Fruit fly (Drosophila melanogaster): ENCODE results near the gene CG13114.
A peak's percentile ranks its signal among the peaks of the same experiment; 100 is the strongest.

Gene CG13114

DNA sequence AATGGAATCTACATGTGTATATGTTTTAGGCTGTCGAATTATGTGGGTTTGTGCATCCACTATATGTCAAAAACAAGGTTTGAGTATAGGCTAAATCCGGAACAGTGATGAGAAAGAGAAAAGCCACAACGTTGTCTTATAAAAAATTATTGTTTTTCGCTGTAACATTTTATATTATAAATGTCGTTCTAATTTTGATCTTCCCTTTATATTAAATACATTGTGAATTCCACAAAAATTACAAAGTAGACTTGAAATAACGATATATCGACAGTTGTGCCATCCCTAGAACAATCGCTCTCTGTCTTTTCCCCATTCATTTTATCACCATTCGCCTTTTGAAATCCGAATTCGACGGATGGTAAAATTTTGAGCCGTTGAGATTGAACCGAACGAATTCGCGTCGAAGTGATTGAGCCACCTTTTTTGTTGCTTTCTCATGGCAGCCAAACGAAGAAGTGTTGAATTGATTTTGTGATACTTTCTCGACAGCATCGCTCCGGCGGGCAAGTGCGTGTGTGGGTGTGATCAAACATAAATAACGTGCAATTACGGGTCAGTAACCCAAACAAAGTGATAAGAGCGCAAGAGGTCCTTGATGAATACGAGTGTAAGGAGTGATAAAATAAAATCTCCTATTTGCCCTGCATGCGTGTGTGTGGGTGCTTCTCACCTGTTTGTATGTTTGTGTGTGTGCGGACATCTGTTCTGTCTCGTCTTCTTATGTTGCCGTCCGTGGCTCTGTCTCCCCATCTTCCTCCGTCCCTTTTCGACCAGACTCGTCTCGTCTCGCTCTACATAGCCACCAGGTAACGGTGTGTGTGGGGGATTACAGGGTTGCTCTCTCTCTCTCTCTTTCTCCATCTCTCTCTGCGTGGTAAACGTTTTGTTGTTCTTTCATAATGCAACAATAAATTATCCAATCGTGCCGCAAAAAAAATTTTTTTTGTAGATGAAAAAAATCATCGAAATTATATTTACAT, 24.4 kb upstream of the CG13114 start, which contains the start of gene Oatp30B:
TSS of gene Oatp30B (plus strand) at position 325 of the 983 bp plus-strand sequence.
- TF ChIP-seq Hnf4 (GFP tag; optimal IDR thresholded peaks at IDR 0.05): peak; percentile 96
- no peak for TF ChIP-seq jim (GFP tag; optimal IDR thresholded peaks at IDR 0.05)
- TF ChIP-seq woc (GFP tag; optimal IDR thresholded peaks at IDR 0.05): peak; percentile 92
- peak; percentile 90 for TF ChIP-seq OdsH (GFP tag; optimal IDR thresholded peaks at IDR 0.05)
- peak; percentile 95 for TF ChIP-seq ey (GFP tag; optimal IDR thresholded peaks at IDR 0.05)
- TF ChIP-seq Hr83 (GFP tag; optimal IDR thresholded peaks at IDR 0.05; ENCODE audit: poor library complexity, severe bottlenecking): peak; percentile 82
- TF ChIP-seq Mio (GFP tag; optimal IDR thresholded peaks at IDR 0.05): peak; percentile 31
- TF ChIP-seq dsf (GFP tag; optimal IDR thresholded peaks at IDR 0.05; ENCODE audit: borderline replicate concordance): peak; percentile 89
- TF ChIP-seq Dif (GFP tag; optimal IDR thresholded peaks at IDR 0.05; ENCODE audit: partially characterized antibody): peak; percentile 50
- no peak for TF ChIP-seq Hr78 (GFP tag; optimal IDR thresholded peaks at IDR 0.05)
- TF ChIP-seq rgr (GFP tag; optimal IDR thresholded peaks at IDR 0.05): peak; percentile 96
- peak; percentile 96 for TF ChIP-seq HLH106 (tag; optimal IDR thresholded peaks at IDR 0.05)
- peak; percentile 91 for TF ChIP-seq sage (GFP tag; optimal IDR thresholded peaks at IDR 0.05)
- TF ChIP-seq Dfd (GFP tag; optimal IDR thresholded peaks at IDR 0.05): no peak
- peak; percentile 76 for TF ChIP-seq CG32264 (GFP tag; optimal IDR thresholded peaks at IDR 0.05)
- peak; percentile 96 for TF ChIP-seq h (GFP tag; optimal IDR thresholded peaks at IDR 0.05)
- peak; percentile 77 for TF ChIP-seq CrebA (GFP tag; optimal IDR thresholded peaks at IDR 0.05; ENCODE audit: borderline replicate concordance)
- TF ChIP-seq Sp1 (GFP tag; optimal IDR thresholded peaks at IDR 0.05): peak; percentile 91
- peak; percentile 94 for TF ChIP-seq tai (GFP tag; optimal IDR thresholded peaks at IDR 0.05)
- TF ChIP-seq sv (GFP tag; optimal IDR thresholded peaks at IDR 0.05): peak; percentile 98
- peak; percentile 14 for TF ChIP-seq Rel (GFP tag; optimal IDR thresholded peaks at IDR 0.05)
- peak; percentile 79 for TF ChIP-seq Rel (tag; optimal IDR thresholded peaks at IDR 0.05)
- peak; percentile 87 for TF ChIP-seq dmrt93B (GFP tag; optimal IDR thresholded peaks at IDR 0.05)
- TF ChIP-seq Jra (GFP tag; optimal IDR thresholded peaks at IDR 0.05): peak; percentile 93
- TF ChIP-seq GATAd (GFP tag; optimal IDR thresholded peaks at IDR 0.05): peak; percentile 77
- TF ChIP-seq br (GFP tag; optimal IDR thresholded peaks at IDR 0.05): peak; percentile 93
- TF ChIP-seq N (GFP tag; optimal IDR thresholded peaks at IDR 0.05): peak; percentile 29
- TF ChIP-seq Abd-B (GFP tag; optimal IDR thresholded peaks at IDR 0.05): no peak
- TF ChIP-seq CG9705 (GFP tag; optimal IDR thresholded peaks at IDR 0.05): peak; percentile 91
- TF ChIP-seq usp (GFP tag; optimal IDR thresholded peaks at IDR 0.05): no peak
- no peak for TF ChIP-seq lola (GFP tag; optimal IDR thresholded peaks at IDR 0.05)
- peak; percentile 83 for TF ChIP-seq Myc (optimal IDR thresholded peaks at IDR 0.05)
- TF ChIP-seq foxo (GFP tag; optimal IDR thresholded peaks at IDR 0.05): peak; percentile 62 to 96
- peak; percentile 97 for TF ChIP-seq brk (GFP tag; optimal IDR thresholded peaks at IDR 0.05)
- TF ChIP-seq psq (GFP tag; optimal IDR thresholded peaks at IDR 0.05): peak; percentile 99
- no peak for TF ChIP-seq dl (GFP tag; optimal IDR thresholded peaks at IDR 0.05; ENCODE audit: insufficient read depth in 1 of 2, partially characterized antibody in 2 of 2)
- TF ChIP-seq fru (GFP tag; optimal IDR thresholded peaks at IDR 0.05): peak; percentile 94
- no peak for TF ChIP-seq pan (optimal IDR thresholded peaks at IDR 0.05)
- no peak for TF ChIP-seq Vsx2 (GFP tag; optimal IDR thresholded peaks at IDR 0.05; ENCODE audit: partially characterized antibody)

DNA sequence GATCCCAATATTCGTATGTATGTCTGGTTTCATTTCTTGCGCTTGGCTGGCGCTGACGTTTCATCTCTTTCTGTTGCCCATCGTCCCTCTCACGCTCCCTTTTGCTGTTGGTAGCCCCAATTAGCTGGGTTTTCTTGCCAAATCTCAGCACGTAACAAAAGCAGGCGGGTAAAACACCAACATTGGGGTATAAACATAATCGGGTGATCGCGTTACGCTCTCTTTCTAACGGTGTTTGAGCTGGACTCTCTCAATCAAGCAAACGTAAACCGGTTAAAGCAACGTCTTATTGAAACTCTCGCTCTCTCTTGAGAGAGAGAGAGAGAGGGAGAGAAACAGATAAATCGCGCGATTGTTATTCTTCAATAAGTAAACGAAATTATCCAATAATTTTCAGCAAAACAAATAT, 22.8 kb upstream of the CG13114 start:
- no peak for TF ChIP-seq brk (GFP tag; optimal IDR thresholded peaks at IDR 0.05)
- peak; percentile 51 for TF ChIP-seq Dif (GFP tag; optimal IDR thresholded peaks at IDR 0.05; ENCODE audit: partially characterized antibody)
- TF ChIP-seq Vsx2 (GFP tag; optimal IDR thresholded peaks at IDR 0.05; ENCODE audit: partially characterized antibody): peak; percentile 85
